Worm (Caenorhabditis elegans): ENCODE results near the gene mrps-18C.

ce11 chrIII:4899035-4899578, 36.3 kb upstream of the mrps-18C start, which contains the start of gene nhl-2:
- no peak for TF ChIP-seq snpc-4 (tag; optimal IDR thresholded peaks at IDR 0.05)
- TF ChIP-seq nhr-12 (tag; optimal IDR thresholded peaks at IDR 0.05), result no peak
- no peak for TF ChIP-seq ham-2 (GFP tag; optimal IDR thresholded peaks at IDR 0.05)
- TF ChIP-seq sptf-1 (tag; optimal IDR thresholded peaks at IDR 0.05), result no peak
- no peak for TF ChIP-seq unc-62 (GFP tag; optimal IDR thresholded peaks at IDR 0.05)
- TF ChIP-seq elt-3 (tag; optimal IDR thresholded peaks at IDR 0.05), result no peak
- TF ChIP-seq drap-1 (GFP tag; optimal IDR thresholded peaks at IDR 0.05), result no peak
- TF ChIP-seq lin-32 (GFP tag; optimal IDR thresholded peaks at IDR 0.05), result no peak
- TF ChIP-seq ceh-43 (GFP tag; optimal IDR thresholded peaks at IDR 0.05), result no peak
- no peak for TF ChIP-seq ceh-39 (tag; optimal IDR thresholded peaks at IDR 0.05)
- no peak for TF ChIP-seq nhr-76 (tag; optimal IDR thresholded peaks at IDR 0.05)
- TF ChIP-seq mab-5 (tag; optimal IDR thresholded peaks at IDR 0.05), result no peak
- no peak for TF ChIP-seq M03D4.4 (tag; optimal IDR thresholded peaks at IDR 0.05)
- TF ChIP-seq nhr-28 (tag; optimal IDR thresholded peaks at IDR 0.05), result no peak
